Worm (Caenorhabditis elegans) whole organism, early embryonic: ENCODE results near the gene kcc-1.

Experiments used
- ama-1 ChIP-seq: fragments of 150-350 bp; optimal IDR thresholded peaks from 2 replicates; lab custom pipeline; 2014
- flt-1 ChIP-seq: fragments of 200-800 bp; sonication (Bioruptor generic); IDR thresholded peaks from 2 replicates; pipeline ENCODE4 v1.3.6; 2022; ENCODE audit warnings: missing genetic modification characterization, missing compliant biosample characterization
- hmbx-1 ChIP-seq: sonication (generic microtip); optimal IDR thresholded peaks from 2 replicates; lab custom pipeline; 2016; ENCODE audit warnings: mild to moderate bottlenecking, missing genetic modification characterization, missing compliant biosample characterization
- pes-1 ChIP-seq: fragments of 200-800 bp; sonication (Bioruptor generic); IDR thresholded peaks from 2 replicates; pipeline ENCODE4 v1.3.6; 2022; ENCODE audit warnings: missing genetic modification reagents, missing genetic modification characterization, missing compliant biosample characterization
- tbx-11 ChIP-seq: fragments of 200-800 bp; sonication (Bioruptor generic); IDR thresholded peaks from 2 replicates; pipeline ENCODE4 v1.3.6; 2022; ENCODE audit warnings: missing genetic modification characterization, missing compliant biosample characterization
- tbx-37 ChIP-seq: fragments of 200-800 bp; sonication (Bioruptor generic); conservative IDR thresholded peaks from 2 replicates; pipeline ENCODE4 v1.3.6; 2022; ENCODE audit warnings: missing genetic modification reagents, missing genetic modification characterization, missing compliant biosample characterization

DNA sequence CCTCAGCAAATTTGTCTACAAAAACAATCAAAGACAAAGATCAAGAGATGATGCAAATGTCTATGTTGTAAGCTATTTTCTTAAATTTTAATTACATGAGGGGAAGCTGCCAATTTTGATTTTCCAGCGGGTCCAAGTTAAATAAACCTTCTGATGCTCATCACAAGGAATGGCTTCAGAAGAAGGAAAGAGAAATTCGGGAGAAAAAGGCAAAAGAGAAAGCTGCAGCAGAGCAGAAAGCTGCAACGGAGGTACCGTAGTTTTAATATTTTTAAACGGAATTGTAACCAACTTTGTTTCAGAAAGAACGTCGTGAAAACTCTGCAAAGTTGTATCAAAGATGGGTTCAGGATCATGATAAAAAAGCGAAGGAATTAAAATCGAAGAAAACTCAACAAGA lies 47.9 kb upstream of the kcc-1 start:
- TF ChIP-seq tbx-11 (GFP tag; lab: Robert Waterston, UW) (no peak), ama-1 (lab: Kevin White, UChicago) (no peak), tbx-37 (GFP tag; lab: Robert Waterston, UW) (no peak), hmbx-1 (tag; lab: Kevin White, UChicago) (no peak), flt-1 (GFP tag; lab: Robert Waterston, UW) (no peak), pes-1 (GFP tag; lab: Robert Waterston, UW) (no peak)
